Fruit fly (Drosophila melanogaster) whole organism, embryonic: ENCODE data around the gene Phb1.

Experiments
- Abd-B ChIP-seq: fragments of 200-800 bp; sonication (Bioruptor generic); optimal IDR thresholded peaks from 2 replicates; lab custom pipeline; 2018; ENCODE audit warnings: missing biosample characterization, mild to moderate bottlenecking, missing genetic modification characterization, moderate library complexity
- Bdp1 ChIP-seq: fragments of 200-800 bp; sonication (Bioruptor generic); optimal IDR thresholded peaks from 3 replicates; lab custom pipeline; 2016; ENCODE audit warnings: missing biosample characterization, missing genetic modification characterization
- CG10959 ChIP-seq: fragments of 200-800 bp; sonication (Bioruptor generic); IDR thresholded peaks from 2 replicates; pipeline ENCODE4 v1.3.6; 2022; ENCODE audit warnings: missing biosample characterization, missing genetic modification characterization
- CG13296 ChIP-seq: fragments of 200-800 bp; sonication (Bioruptor generic); optimal IDR thresholded peaks from 3 replicates; lab custom pipeline; 2018; ENCODE audit warnings: missing biosample characterization, mild to moderate bottlenecking, missing genetic modification characterization
- CG13894 ChIP-seq: fragments of 200-800 bp; sonication (Bioruptor generic); optimal IDR thresholded peaks from 3 replicates; lab custom pipeline; 2018; ENCODE audit warnings: missing biosample characterization, mild to moderate bottlenecking, missing genetic modification characterization, moderate library complexity
- CG15479 ChIP-seq: fragments of 200-800 bp; sonication (Bioruptor generic); optimal IDR thresholded peaks from 3 replicates; lab custom pipeline; 2019; ENCODE audit warnings: missing biosample characterization, mild to moderate bottlenecking, missing genetic modification characterization, moderate library complexity
- CG16813 ChIP-seq: fragments of 200-800 bp; sonication (Bioruptor generic); IDR thresholded peaks from 3 replicates; pipeline ENCODE4 v1.3.6; 2022; ENCODE audit warnings: missing biosample characterization, missing genetic modification characterization; ENCODE audit not compliant: partially characterized antibody
- CG18262 ChIP-seq: fragments of 200-800 bp; optimal IDR thresholded peaks from 3 replicates; lab custom pipeline; 2019; ENCODE audit warnings: missing biosample characterization, mild to moderate bottlenecking, missing genetic modification characterization, moderate library complexity
- CG2116 ChIP-seq: fragments of 200-800 bp; sonication (Bioruptor generic); optimal IDR thresholded peaks from 3 replicates; lab custom pipeline; 2018; ENCODE audit warnings: missing biosample characterization, mild to moderate bottlenecking, missing genetic modification characterization
- CG33213 ChIP-seq: fragments of 200-800 bp; sonication (Bioruptor generic); optimal IDR thresholded peaks from 3 replicates; lab custom pipeline; 2016; ENCODE audit warnings: missing biosample characterization, missing genetic modification characterization
- CG3838 ChIP-seq: fragments of 200-800 bp; sonication (Bioruptor generic); optimal IDR thresholded peaks from 3 replicates; lab custom pipeline; 2016; ENCODE audit warnings: missing biosample characterization, missing genetic modification characterization
- CG4404 ChIP-seq: fragments of 200-800 bp; sonication (Bioruptor generic); IDR thresholded peaks from 2 replicates; pipeline ENCODE4 v1.3.6; 2022; ENCODE audit warnings: missing biosample characterization, missing genetic modification characterization
- CG4820 ChIP-seq: fragments of 200-800 bp; sonication (Bioruptor generic); optimal IDR thresholded peaks from 3 replicates; lab custom pipeline; 2016; ENCODE audit warnings: missing biosample characterization, missing genetic modification characterization
- CG5953 ChIP-seq: fragments of 200-800 bp; sonication (Bioruptor generic); IDR thresholded peaks from 2 replicates; pipeline ENCODE4 v1.3.6; 2022; ENCODE audit warnings: missing biosample characterization, missing genetic modification characterization
- CG6654 ChIP-seq: fragments of 200-800 bp; sonication (Bioruptor generic); optimal IDR thresholded peaks from 2 replicates; lab custom pipeline; 2017; ENCODE audit warnings: missing biosample characterization, mild to moderate bottlenecking, missing genetic modification characterization
- CG6765 ChIP-seq: fragments of 200-800 bp; sonication (Bioruptor generic); optimal IDR thresholded peaks from 3 replicates; lab custom pipeline; 2017; ENCODE audit warnings: missing biosample characterization, mild to moderate bottlenecking, missing genetic modification characterization
- CG6813 ChIP-seq: fragments of 200-800 bp; sonication (Bioruptor generic); optimal IDR thresholded peaks from 2 replicates; lab custom pipeline; 2017; ENCODE audit warnings: missing biosample characterization, missing genetic modification characterization, mild to moderate bottlenecking, moderate library complexity, missing genetic modification reagents
- CG7357 ChIP-seq: fragments of 200-800 bp; sonication (Bioruptor generic); IDR thresholded peaks from 3 replicates; pipeline ENCODE4 v1.3.6; 2022; ENCODE audit warnings: missing biosample characterization, missing genetic modification characterization
- CG7839 ChIP-seq: fragments of 200-800 bp; sonication (Bioruptor generic); optimal IDR thresholded peaks from 3 replicates; lab custom pipeline; 2018; ENCODE audit warnings: missing biosample characterization, mild to moderate bottlenecking, missing genetic modification characterization, moderate library complexity
- CG8290 ChIP-seq, 3 experiments: fragments of 200-800 bp; sonication (Bioruptor generic); optimal IDR thresholded peaks; 2 replicates each; lab custom pipeline; 2016 to 2019; ENCODE audit warnings: missing biosample characterization in 3 of 3, missing genetic modification characterization in 3 of 3, mild to moderate bottlenecking in 2 of 3, moderate library complexity in 1 of 3
- CG8924 ChIP-seq: fragments of 200-800 bp; optimal IDR thresholded peaks from 3 replicates; lab custom pipeline; 2019; ENCODE audit warnings: missing biosample characterization, mild to moderate bottlenecking, missing genetic modification characterization, moderate library complexity
- CG9727 ChIP-seq: fragments of 200-800 bp; sonication (Bioruptor generic); optimal IDR thresholded peaks from 3 replicates; lab custom pipeline; 2017; ENCODE audit warnings: missing biosample characterization, mild to moderate bottlenecking, missing genetic modification characterization
- CG9876 ChIP-seq: fragments of 200-800 bp; sonication (Bioruptor generic); optimal IDR thresholded peaks from 2 replicates; lab custom pipeline; 2016; ENCODE audit warnings: missing biosample characterization, missing genetic modification characterization
- CHES-1-like ChIP-seq: fragments of 200-800 bp; sonication (Bioruptor generic); optimal IDR thresholded peaks from 2 replicates; lab custom pipeline; 2016; ENCODE audit warnings: missing biosample characterization, missing genetic modification characterization
- Chrac-16 ChIP-seq: fragments of 200-800 bp; sonication (Bioruptor generic); optimal IDR thresholded peaks from 3 replicates; lab custom pipeline; 2016; ENCODE audit warnings: missing biosample characterization, missing genetic modification characterization
- Dfd ChIP-seq, 2 experiments: fragments of >200 bp; optimal IDR thresholded peaks; 2 replicates each; lab custom pipeline; 2017; ENCODE audit warnings: missing biosample characterization in 2 of 2, missing genetic modification characterization in 2 of 2
- Dip3 ChIP-seq: fragments of 200-800 bp; sonication (Bioruptor generic); optimal IDR thresholded peaks from 3 replicates; lab custom pipeline; 2016; ENCODE audit warnings: missing biosample characterization, missing genetic modification characterization
- Fer1 ChIP-seq: fragments of 200-800 bp; sonication (Bioruptor generic); optimal IDR thresholded peaks from 2 replicates; lab custom pipeline; 2017; ENCODE audit warnings: missing biosample characterization, mild to moderate bottlenecking, missing genetic modification characterization
- HLH4C ChIP-seq: fragments of 200-800 bp; sonication (Bioruptor generic); IDR thresholded peaks from 3 replicates; pipeline ENCODE4 v1.3.6; 2022; ENCODE audit warnings: missing biosample characterization, missing genetic modification characterization; ENCODE audit not compliant: partially characterized antibody
- HmgD ChIP-seq: fragments of 200-800 bp; sonication (Bioruptor generic); optimal IDR thresholded peaks from 3 replicates; lab custom pipeline; 2016; ENCODE audit warnings: missing biosample characterization, missing genetic modification characterization
- Hr3 ChIP-seq: fragments of 200-800 bp; sonication (Bioruptor generic); optimal IDR thresholded peaks from 3 replicates; lab custom pipeline; 2016; ENCODE audit warnings: missing biosample characterization, missing genetic modification characterization
- Myb ChIP-seq: fragments of 200-800 bp; sonication (Bioruptor generic); optimal IDR thresholded peaks from 2 replicates; lab custom pipeline; 2016; ENCODE audit warnings: missing biosample characterization, missing genetic modification characterization
- Oaz ChIP-seq: fragments of 200-800 bp; sonication (Bioruptor generic); IDR thresholded peaks from 2 replicates; pipeline ENCODE4 v1.3.6; 2022; ENCODE audit warnings: missing biosample characterization, missing genetic modification characterization
- Opbp ChIP-seq: fragments of 200-800 bp; sonication (Bioruptor generic); IDR thresholded peaks from 3 replicates; pipeline ENCODE4 v1.3.6; 2022; ENCODE audit warnings: missing biosample characterization, missing genetic modification characterization; ENCODE audit not compliant: partially characterized antibody
- Pdp1 ChIP-seq, 2 experiments: fragments of 200-800 bp; sonication (Bioruptor generic); optimal IDR thresholded peaks; 3 replicates each; lab custom pipeline; 2016; ENCODE audit warnings: missing biosample characterization in 2 of 2, missing genetic modification characterization in 2 of 2, mild to moderate bottlenecking in 1 of 2, moderate library complexity in 1 of 2
- Ssrp ChIP-seq: fragments of 200-800 bp; sonication (Bioruptor generic); optimal IDR thresholded peaks from 2 replicates; lab custom pipeline; 2018; ENCODE audit warnings: missing biosample characterization, mild to moderate bottlenecking, missing genetic modification characterization, moderate library complexity
- TFAM ChIP-seq: fragments of 200-800 bp; sonication (Bioruptor generic); optimal IDR thresholded peaks from 2 replicates; lab custom pipeline; 2017; ENCODE audit warnings: missing biosample characterization, missing genetic modification characterization, inconsistent platforms
- Tbp ChIP-seq: fragments of >200 bp; optimal IDR thresholded peaks from 2 replicates; lab custom pipeline; 2018; ENCODE audit warnings: missing biosample characterization, missing genetic modification characterization
- ac ChIP-seq: fragments of 200-800 bp; sonication (Bioruptor generic); optimal IDR thresholded peaks from 3 replicates; lab custom pipeline; 2017; ENCODE audit warnings: missing biosample characterization, mild to moderate bottlenecking, missing genetic modification characterization
- al ChIP-seq: fragments of 200-800 bp; sonication (Bioruptor generic); IDR thresholded peaks from 2 replicates; pipeline ENCODE4 v1.3.6; 2022; ENCODE audit warnings: missing biosample characterization, missing genetic modification characterization
- dan ChIP-seq: fragments of 200-800 bp; sonication (Bioruptor generic); IDR thresholded peaks from 2 replicates; pipeline ENCODE4 v1.3.6; 2022; ENCODE audit warnings: missing biosample characterization, missing genetic modification characterization
- ems ChIP-seq: fragments of 200-800 bp; sonication (Bioruptor generic); optimal IDR thresholded peaks from 3 replicates; lab custom pipeline; 2016; ENCODE audit warnings: missing biosample characterization, missing genetic modification characterization
- ewg ChIP-seq: fragments of 200-800 bp; sonication (Bioruptor generic); optimal IDR thresholded peaks from 3 replicates; lab custom pipeline; 2017; ENCODE audit warnings: mild to moderate bottlenecking, missing biosample characterization, missing genetic modification reagents, missing genetic modification characterization
- lilli ChIP-seq: fragments of 200-800 bp; sonication (Bioruptor generic); optimal IDR thresholded peaks from 3 replicates; lab custom pipeline; 2016; ENCODE audit warnings: missing biosample characterization, missing genetic modification characterization
- p53 ChIP-seq: fragments of 200-800 bp; sonication (Bioruptor generic); optimal IDR thresholded peaks from 2 replicates; lab custom pipeline; 2016; ENCODE audit warnings: missing biosample characterization, missing genetic modification characterization
- pzg ChIP-seq: fragments of 200-800 bp; sonication (Bioruptor generic); optimal IDR thresholded peaks from 3 replicates; lab custom pipeline; 2018; ENCODE audit warnings: missing biosample characterization, mild to moderate bottlenecking, missing genetic modification characterization, moderate library complexity
- run ChIP-seq: fragments of 200-800 bp; sonication (Bioruptor generic); optimal IDR thresholded peaks from 3 replicates; lab custom pipeline; 2018; ENCODE audit warnings: missing biosample characterization, mild to moderate bottlenecking, missing genetic modification characterization
- sim ChIP-seq: fragments of 200-800 bp; sonication (Bioruptor generic); IDR thresholded peaks from 2 replicates; pipeline ENCODE4 v1.3.6; 2022; ENCODE audit warnings: missing biosample characterization, missing genetic modification characterization
- tup ChIP-seq: fragments of 200-800 bp; sonication (Bioruptor generic); optimal IDR thresholded peaks from 2 replicates; lab custom pipeline; 2016; ENCODE audit warnings: missing biosample characterization, mild to moderate bottlenecking, missing genetic modification characterization, moderate library complexity
- wor ChIP-seq: fragments of 200-800 bp; sonication (Bioruptor generic); IDR thresholded peaks from 2 replicates; pipeline ENCODE4 v1.3.6; 2022; ENCODE audit warnings: missing biosample characterization, missing genetic modification characterization
- zen2 ChIP-seq: fragments of 200-800 bp; sonication (Bioruptor generic); IDR thresholded peaks from 3 replicates; pipeline ENCODE4 v1.3.6; 2022; ENCODE audit warnings: missing biosample characterization, missing genetic modification characterization; ENCODE audit not compliant: partially characterized antibody

Gene Phb1

DNA sequence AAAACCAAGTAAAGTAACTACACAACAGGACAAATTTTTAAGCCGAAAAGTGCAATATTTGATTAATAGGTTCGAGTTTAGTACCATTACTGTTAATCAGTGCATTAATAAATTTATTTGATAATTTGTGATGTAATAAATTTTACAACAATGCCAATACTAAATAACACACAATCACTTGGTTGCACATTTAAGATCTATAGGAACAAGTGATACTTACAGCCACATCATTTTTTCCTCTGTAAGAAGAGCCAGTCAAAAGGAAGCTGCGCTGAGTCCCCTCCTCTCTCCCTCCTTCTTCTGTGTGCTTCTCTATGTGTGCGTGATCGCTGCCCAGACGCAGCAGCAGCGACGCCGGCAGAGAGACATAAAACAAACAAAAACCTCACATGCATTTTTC is 13.1 kb upstream of the Phb1 start (continued):
- TF ChIP-seq CG33213 (GFP tag; lab: Kevin White, UChicago) (no peak), Tbp (GFP tag; lab: Kevin White, UChicago) (no peak), CG8290 (GFP tag; optimal IDR thresholded peaks at IDR 0.05; lab: Kevin White, UChicago) (no peak), CG8290 (tag; optimal IDR thresholded peaks at IDR 0.05; lab: Kevin White, UChicago) (no peak), run (no peak), p53 (GFP tag; lab: Kevin White, UChicago) (no peak), Dfd (GFP tag; optimal IDR thresholded peaks at IDR 0.05; lab: Kevin White, UChicago) (no peak), Myb (GFP tag; lab: Kevin White, UChicago) (no peak), Opbp (GFP tag; lab: Robert Waterston, UW) (no peak), tup (GFP tag; lab: Kevin White, UChicago) (no peak), sim (GFP tag; lab: Robert Waterston, UW) (no peak), Oaz (GFP tag; lab: Robert Waterston, UW) (no peak), ewg (no peak), Ssrp (tag; lab: Kevin White, UChicago) (peak; percentile 46), CG3838 (GFP tag; lab: Kevin White, UChicago) (no peak), wor (GFP tag; lab: Robert Waterston, UW) (no peak), Chrac-16 (GFP tag; lab: Kevin White, UChicago) (peak; percentile 49), CG4404 (peak; percentile 50; the same call in 1 of the 2 replicates), CG18262 (peak; percentile 72), CHES-1-like (GFP tag; lab: Kevin White, UChicago) (no peak), Hr3 (GFP tag; lab: Kevin White, UChicago) (peak; percentile 7), CG13894 (no peak), CG4820 (GFP tag; lab: Kevin White, UChicago) (no peak), CG10959 (0 out of 2 replicates have a peak, but pooled peaks have one; percentile 31), CG6765 (no peak), CG7357 (GFP tag; lab: Robert Waterston, UW) (no peak), pzg (GFP tag; lab: Kevin White, UChicago) (no peak), Abd-B (GFP tag; lab: Kevin White, UChicago) (no peak), CG6813 (GFP tag; lab: Kevin White, UChicago) (no peak), CG15479 (GFP tag; lab: Kevin White, UChicago) (no peak), ems (GFP tag; lab: Kevin White, UChicago) (no peak), Bdp1 (no peak), HmgD (GFP tag; lab: Kevin White, UChicago) (no peak), al (GFP tag; lab: Robert Waterston, UW) (no peak), CG9727 (GFP tag; lab: Kevin White, UChicago) (peak; percentile 71), CG7839 (tag; lab: Kevin White, UChicago) (peak; percentile 21), dan (GFP tag; lab: Robert Waterston, UW) (no peak), CG16813 (GFP tag; lab: Robert Waterston, UW) (no peak), CG8924 (tag; lab: Kevin White, UChicago) (peak; percentile 39), Dip3 (GFP tag; lab: Kevin White, UChicago) (no peak), lilli (GFP tag; lab: Kevin White, UChicago) (no peak), TFAM (GFP tag; lab: Kevin White, UChicago) (no peak), CG9876 (GFP tag; lab: Kevin White, UChicago) (no peak), CG6654 (GFP tag; lab: Kevin White, UChicago) (no peak), CG13296 (GFP tag; lab: Kevin White, UChicago) (no peak), zen2 (GFP tag; lab: Robert Waterston, UW) (no peak), ac (peak; percentile 44), Pdp1 (GFP tag; optimal IDR thresholded peaks at IDR 0.05; lab: Kevin White, UChicago) (peak in 1 of 2 experiments; percentile 14), CG5953 (no peak), HLH4C (GFP tag; lab: Robert Waterston, UW) (no peak), CG2116 (GFP tag; lab: Kevin White, UChicago) (no peak), Fer1 (no peak)
